Worm (Caenorhabditis elegans) whole organism, L4 larva: ENCODE data around the gene F38A1.9.

Source experiments
- ama-1 ChIP-seq: fragments of 150-350 bp; optimal IDR thresholded peaks from 2 replicates; lab custom pipeline; 2014; ENCODE audit warnings: inconsistent platforms, mixed read lengths
- zfp-2 ChIP-seq: sonication (generic microtip); optimal IDR thresholded peaks from 2 replicates; lab custom pipeline; 2016; ENCODE audit warnings: mild to moderate bottlenecking, missing genetic modification characterization, missing compliant biosample characterization

- TF ChIP-seq ama-1 (lab: Kevin White, UChicago) = no peak
- no peak for TF ChIP-seq zfp-2 (tag; lab: Kevin White, UChicago)
These were observed 1.8 kb downstream of the F38A1.9 start, which contains the start of gene F38A1.15 for ce11 chrIV:1243295-1243694.
